Worm (Caenorhabditis elegans) whole organism, young adult: ENCODE data around the gene C39D10.1.

Experiments
- B0261.1 ChIP-seq: sonication (generic microtip); optimal IDR thresholded peaks from 2 replicates; lab custom pipeline; 2016; ENCODE audit warnings: mild to moderate bottlenecking, missing genetic modification characterization, moderate library complexity, missing compliant biosample characterization
- D2030.7 ChIP-seq: fragments of 200-800 bp; sonication (Bioruptor generic); IDR thresholded peaks from 2 replicates; pipeline ENCODE4 v1.3.6; 2022; ENCODE audit warnings: missing genetic modification reagents, missing genetic modification characterization, missing compliant biosample characterization
- F33H1.4 ChIP-seq: fragments of 200-800 bp; sonication (Bioruptor generic); IDR thresholded peaks from 2 replicates; pipeline ENCODE4 v1.3.6; 2022; ENCODE audit warnings: missing genetic modification reagents, missing genetic modification characterization, missing compliant biosample characterization
- F37B4.10 ChIP-seq: fragments of 200-800 bp; sonication (Bioruptor generic); IDR thresholded peaks from 2 replicates; pipeline ENCODE4 v1.3.6; 2022; ENCODE audit warnings: missing genetic modification characterization, missing compliant biosample characterization
- F49E8.2 ChIP-seq: sonication (generic microtip); optimal IDR thresholded peaks from 3 replicates; lab custom pipeline; 2017; ENCODE audit warnings: missing genetic modification characterization, mild to moderate bottlenecking, missing compliant biosample characterization, antibody characterized with exemption, moderate library complexity; ENCODE audit not compliant: insufficient read depth
- F55B11.4 ChIP-seq: sonication (generic microtip); optimal IDR thresholded peaks from 2 replicates; lab custom pipeline; 2016; ENCODE audit warnings: missing compliant biosample characterization, missing genetic modification characterization, borderline replicate concordance; ENCODE audit not compliant: insufficient read depth
- K12H6.12 ChIP-seq: fragments of 200-800 bp; sonication (Bioruptor generic); optimal IDR thresholded peaks from 2 replicates; lab custom pipeline; 2018; ENCODE audit warnings: mild to moderate bottlenecking, missing genetic modification characterization, missing compliant biosample characterization
- T07F8.4 ChIP-seq: sonication (generic microtip); optimal IDR thresholded peaks from 2 replicates; lab custom pipeline; 2016; ENCODE audit warnings: mild to moderate bottlenecking, missing genetic modification characterization, moderate library complexity, missing compliant biosample characterization
- Y56A3A.18 ChIP-seq: fragments of 200-800 bp; sonication (Bioruptor generic); IDR thresholded peaks from 2 replicates; pipeline ENCODE4 v1.3.6; 2022; ENCODE audit warnings: missing genetic modification reagents, missing genetic modification characterization, missing compliant biosample characterization
- Y95B8A.8 ChIP-seq: fragments of 200-800 bp; sonication (Bioruptor generic); IDR thresholded peaks from 2 replicates; pipeline ENCODE4 v1.3.6; 2022; ENCODE audit warnings: missing genetic modification reagents, missing genetic modification characterization, missing compliant biosample characterization
- ZK185.1 ChIP-seq: sonication (generic microtip); optimal IDR thresholded peaks from 2 replicates; lab custom pipeline; 2016; ENCODE audit warnings: mild to moderate bottlenecking, missing genetic modification characterization, missing compliant biosample characterization; ENCODE audit not compliant: poor library complexity, severe bottlenecking
- ama-1 ChIP-seq, 3 experiments: fragments of 150-350 bp in 1 of 3; sonication (generic microtip) in 2 of 3; optimal IDR thresholded peaks; 2 replicates each; lab custom pipeline; 2014 to 2018; ENCODE audit warnings: missing biosample characterization in 2 of 3, missing genetic modification characterization in 2 of 3, missing genetic modification reagents in 2 of 3
- aptf-2 ChIP-seq: fragments of 200-800 bp; sonication (Bioruptor generic); conservative IDR thresholded peaks from 2 replicates; pipeline ENCODE4 v1.3.6; 2022; ENCODE audit warnings: missing genetic modification reagents, missing genetic modification characterization, missing compliant biosample characterization
- cebp-1 ChIP-seq, 2 experiments: fragments of 200-800 bp in 1 of 2; sonication (Bioruptor generic) in 1 of 2; sonication (generic microtip) in 1 of 2; IDR thresholded peaks in 1 of 2; optimal IDR thresholded peaks in 1 of 2; 2 replicates each; pipeline versions ENCODE4 v1.3.6 to Lab custom; 2017 to 2022; ENCODE audit warnings: missing compliant biosample characterization in 2 of 2, missing genetic modification characterization in 2 of 2, mild to moderate bottlenecking in 1 of 2, missing genetic modification reagents in 1 of 2, moderate library complexity in 1 of 2
- chd-7 ChIP-seq: sonication (generic microtip); optimal IDR thresholded peaks from 2 replicates; lab custom pipeline; 2016; ENCODE audit warnings: mild to moderate bottlenecking, missing genetic modification characterization, moderate library complexity, missing compliant biosample characterization
- die-1 ChIP-seq: sonication (generic microtip); optimal IDR thresholded peaks from 2 replicates; lab custom pipeline; 2016; ENCODE audit warnings: missing genotype, mild to moderate bottlenecking, missing genetic modification characterization, missing compliant biosample characterization
- ekl-4 ChIP-seq: fragments of 200-800 bp; sonication (Bioruptor generic); IDR thresholded peaks from 2 replicates; pipeline ENCODE4 v1.3.6; 2022; ENCODE audit warnings: missing genetic modification reagents, missing genetic modification characterization, missing compliant biosample characterization
- him-1 ChIP-seq: sonication (generic microtip); optimal IDR thresholded peaks from 2 replicates; lab custom pipeline; 2016; ENCODE audit warnings: missing genotype, missing genetic modification reagents, missing genetic modification characterization, missing compliant biosample characterization
- hmg-1.2 ChIP-seq: fragments of 200-800 bp; sonication (Bioruptor generic); IDR thresholded peaks from 2 replicates; pipeline ENCODE4 v1.3.6; 2022; ENCODE audit warnings: missing genetic modification reagents, missing genetic modification characterization, missing compliant biosample characterization
- lin-26 ChIP-seq: fragments of 200-800 bp; sonication (Bioruptor generic); IDR thresholded peaks from 2 replicates; pipeline ENCODE4 v1.3.6; 2022; ENCODE audit warnings: missing genetic modification reagents, missing genetic modification characterization, missing compliant biosample characterization
- lin-40 ChIP-seq: sonication (generic microtip); optimal IDR thresholded peaks from 2 replicates; lab custom pipeline; 2016; ENCODE audit warnings: missing genetic modification characterization, mild to moderate bottlenecking, missing compliant biosample characterization, missing genotype, missing genetic modification reagents
- madf-10 ChIP-seq: sonication (generic microtip); optimal IDR thresholded peaks from 2 replicates; lab custom pipeline; 2016; ENCODE audit warnings: mild to moderate bottlenecking, missing genetic modification characterization, missing compliant biosample characterization
- mcd-1 ChIP-seq: fragments of 200-800 bp; sonication (Bioruptor generic); IDR thresholded peaks from 2 replicates; pipeline ENCODE4 v1.3.6; 2022; ENCODE audit warnings: missing genetic modification reagents, missing genetic modification characterization, missing compliant biosample characterization
- mxl-1 ChIP-seq: sonication (generic microtip); optimal IDR thresholded peaks from 2 replicates; lab custom pipeline; 2016; ENCODE audit warnings: missing genetic modification characterization, missing compliant biosample characterization
- nfyb-1 ChIP-seq: fragments of 200-800 bp; sonication (Bioruptor generic); IDR thresholded peaks from 2 replicates; pipeline ENCODE4 v1.3.6; 2022; ENCODE audit warnings: missing genetic modification reagents, missing genetic modification characterization, missing compliant biosample characterization
- nhr-120 ChIP-seq: fragments of 200-800 bp; sonication (Bioruptor generic); IDR thresholded peaks from 2 replicates; pipeline ENCODE4 v1.3.6; 2022; ENCODE audit warnings: missing genetic modification characterization, missing compliant biosample characterization
- nhr-90 ChIP-seq: sonication (generic microtip); optimal IDR thresholded peaks from 2 replicates; lab custom pipeline; 2016; ENCODE audit warnings: missing genotype, mild to moderate bottlenecking, missing genetic modification characterization, missing compliant biosample characterization
- pbrm-1 ChIP-seq: fragments of 200-800 bp; sonication (Bioruptor generic); IDR thresholded peaks from 2 replicates; pipeline ENCODE4 v1.3.6; 2022; ENCODE audit warnings: missing genetic modification reagents, missing genetic modification characterization, missing compliant biosample characterization
- rcor-1 ChIP-seq: fragments of 200-800 bp; sonication (Bioruptor generic); IDR thresholded peaks from 2 replicates; pipeline ENCODE4 v1.3.6; 2022; ENCODE audit warnings: missing genetic modification reagents, missing genetic modification characterization, missing compliant biosample characterization
- rec-8 ChIP-seq, 2 experiments: sonication (generic microtip); optimal IDR thresholded peaks; 2 replicates each; lab custom pipeline; 2016; ENCODE audit warnings: mild to moderate bottlenecking in 2 of 2, missing genetic modification characterization in 2 of 2, missing genetic modification reagents in 2 of 2, missing genotype in 2 of 2, missing biosample characterization in 1 of 2, missing compliant biosample characterization in 1 of 2, moderate library complexity in 1 of 2
- rpc-1 ChIP-seq, 2 experiments: fragments of 150-350 bp in 1 of 2; sonication (generic microtip) in 1 of 2; optimal IDR thresholded peaks; 2 replicates each; lab custom pipeline; 2014 to 2018; ENCODE audit warnings: missing biosample characterization in 1 of 2, missing genetic modification characterization in 1 of 2, missing genetic modification reagents in 1 of 2, missing genotype in 1 of 2
- sea-2 ChIP-seq: fragments of 200-800 bp; sonication (Bioruptor generic); IDR thresholded peaks from 2 replicates; pipeline ENCODE4 v1.3.6; 2022; ENCODE audit warnings: missing genetic modification characterization, missing compliant biosample characterization
- snpc-1.1 ChIP-seq: sonication (generic microtip); optimal IDR thresholded peaks from 2 replicates; lab custom pipeline; 2017; ENCODE audit warnings: missing genetic modification characterization, mild to moderate bottlenecking, missing compliant biosample characterization, antibody characterized with exemption, moderate library complexity, missing genotype, missing genetic modification reagents; ENCODE audit not compliant: insufficient read depth
- snpc-1.3 ChIP-seq: sonication (generic microtip); optimal IDR thresholded peaks from 2 replicates; lab custom pipeline; 2017; ENCODE audit warnings: missing genetic modification characterization, mild to moderate bottlenecking, missing compliant biosample characterization, antibody characterized with exemption, moderate library complexity, missing genotype, missing genetic modification reagents; ENCODE audit not compliant: insufficient read depth
- snpc-3.4 ChIP-seq: sonication (generic microtip); optimal IDR thresholded peaks from 2 replicates; lab custom pipeline; 2017; ENCODE audit warnings: missing genetic modification characterization, mild to moderate bottlenecking, missing compliant biosample characterization, antibody characterized with exemption, moderate library complexity, missing genotype, missing genetic modification reagents
- snpc-4 ChIP-seq, 5 experiments: fragments of 150-350 bp in 1 of 5; sonication (generic microtip) in 4 of 5; optimal IDR thresholded peaks; 2 replicates each; lab custom pipeline; 2014 to 2018; ENCODE audit warnings: missing genetic modification characterization in 5 of 5, missing biosample characterization in 3 of 5, antibody characterized with exemption in 2 of 5, mild to moderate bottlenecking in 2 of 5, missing compliant biosample characterization in 2 of 5, missing genotype in 2 of 5, moderate library complexity in 2 of 5, missing genetic modification reagents in 1 of 5
- somi-1 ChIP-seq: fragments of 200-800 bp; sonication (Bioruptor generic); optimal IDR thresholded peaks from 2 replicates; lab custom pipeline; 2018; ENCODE audit warnings: mild to moderate bottlenecking, missing genetic modification characterization, missing compliant biosample characterization
- sptf-2 ChIP-seq: fragments of 200-800 bp; sonication (Bioruptor generic); optimal IDR thresholded peaks from 2 replicates; lab custom pipeline; 2018; ENCODE audit warnings: mild to moderate bottlenecking, missing genetic modification characterization, missing compliant biosample characterization
- tbp1 ChIP-seq: fragments of 200-800 bp; sonication (Bioruptor generic); optimal IDR thresholded peaks from 2 replicates; lab custom pipeline; 2018; ENCODE audit warnings: mild to moderate bottlenecking, missing genetic modification characterization, missing compliant biosample characterization
- ztf-18 ChIP-seq: sonication (generic microtip); optimal IDR thresholded peaks from 2 replicates; lab custom pipeline; 2016; ENCODE audit warnings: missing genotype, mild to moderate bottlenecking, missing genetic modification characterization, missing compliant biosample characterization
- ztf-25 ChIP-seq: fragments of 200-800 bp; sonication (Bioruptor generic); IDR thresholded peaks from 2 replicates; pipeline ENCODE4 v1.3.6; 2022; ENCODE audit warnings: missing genetic modification reagents, missing genetic modification characterization, missing compliant biosample characterization
- ztf-26 ChIP-seq: sonication (generic microtip); optimal IDR thresholded peaks from 2 replicates; lab custom pipeline; 2017; ENCODE audit warnings: missing genetic modification characterization, missing compliant biosample characterization
- ztf-6 ChIP-seq: fragments of 200-800 bp; sonication (Bioruptor generic); IDR thresholded peaks from 2 replicates; pipeline ENCODE4 v1.3.6; 2022; ENCODE audit warnings: missing genetic modification reagents, missing genetic modification characterization, missing compliant biosample characterization

C39D10.1 gene

ce11 chrX:7898131-7898530 lies 8.6 kb upstream of the C39D10.1 start:
- TF ChIP-seq F55B11.4 (no peak), T07F8.4 (no peak), snpc-4 (GFP tag; optimal IDR thresholded peaks at IDR 0.05; lab: Kevin White, UChicago) (no peak), snpc-4 (tag; optimal IDR thresholded peaks at IDR 0.05; lab: Kevin White, UChicago) (peak in 1 of 4 experiments; percentile 61), lin-26 (peak; percentile 86), somi-1 (no peak), ztf-6 (GFP tag; lab: Robert Waterston, UW) (no peak), mxl-1 (peak; percentile 58), ama-1 (optimal IDR thresholded peaks at IDR 0.05; lab: Kevin White, UChicago) (no peak), ama-1 (GFP tag; optimal IDR thresholded peaks at IDR 0.05; lab: Kevin White, UChicago) (peak in 1 of 2 experiments; percentile 79), him-1 (tag; lab: Kevin White, UChicago) (peak; percentile 60), ztf-26 (tag; lab: Kevin White, UChicago) (peak; percentile 29), snpc-1.1 (tag; lab: Kevin White, UChicago) (peak; percentile 12), tbp1 (peak; percentile 93), F37B4.10 (no peak), rpc-1 (optimal IDR thresholded peaks at IDR 0.05; lab: Kevin White, UChicago) (peak; percentile 91), rpc-1 (tag; optimal IDR thresholded peaks at IDR 0.05; lab: Kevin White, UChicago) (peak; percentile 94), pbrm-1 (GFP tag; lab: Robert Waterston, UW) (peak; percentile 80), sptf-2 (no peak), snpc-3.4 (tag; lab: Kevin White, UChicago) (peak; percentile 61), K12H6.12 (tag; lab: Kevin White, UChicago) (no peak), snpc-1.3 (tag; lab: Kevin White, UChicago) (peak; percentile 60), Y56A3A.18 (GFP tag; lab: Robert Waterston, UW) (peak; percentile 68; the same call in 1 of the 2 replicates), rcor-1 (0 out of 2 replicates have a peak, but pooled peaks have one; percentile 46), ztf-25 (GFP tag; lab: Robert Waterston, UW) (0 out of 2 replicates have a peak, but pooled peaks have one; percentile 58), ekl-4 (GFP tag; lab: Robert Waterston, UW) (0 out of 2 replicates have a peak, but pooled peaks have one; percentile 24), D2030.7 (peak; percentile 36; the same call in 1 of the 2 replicates), hmg-1.2 (GFP tag; lab: Robert Waterston, UW) (no peak), nhr-90 (peak; percentile 52), ZK185.1 (tag; lab: Kevin White, UChicago) (peak; percentile 74), B0261.1 (tag; lab: Kevin White, UChicago) (peak; percentile 84), nhr-120 (GFP tag; lab: Robert Waterston, UW) (no peak), ztf-18 (tag; lab: Kevin White, UChicago) (peak; percentile 0), F33H1.4 (GFP tag; lab: Robert Waterston, UW) (no peak), madf-10 (peak; percentile 15), nfyb-1 (GFP tag; lab: Robert Waterston, UW) (peak; percentile 61; the same call in 1 of the 2 replicates), rec-8 (tag; optimal IDR thresholded peaks at IDR 0.05; lab: Kevin White, UChicago) (peak; percentile 18 to 40), mcd-1 (GFP tag; lab: Robert Waterston, UW) (no peak), lin-40 (tag; lab: Kevin White, UChicago) (no peak), die-1 (tag; lab: Kevin White, UChicago) (peak; percentile 63), F49E8.2 (tag; lab: Kevin White, UChicago) (peak; percentile 2), aptf-2 (no peak), cebp-1 (GFP tag; IDR thresholded peaks at IDR 0.05; lab: Robert Waterston, UW) (no peak), cebp-1 (tag; optimal IDR thresholded peaks at IDR 0.05; lab: Kevin White, UChicago) (no peak), sea-2 (GFP tag; lab: Robert Waterston, UW) (no peak), chd-7 (tag; lab: Kevin White, UChicago) (no peak), Y95B8A.8 (GFP tag; lab: Robert Waterston, UW) (no peak)
